Worm (Caenorhabditis elegans): ENCODE data around the gene C12D12.3.

C12D12.3 gene

ce11 chrX:3488993-3489392 is at the start of gene C12D12.3:
Gene C12D12.3 (plus strand): TSS chrX:3489293.
- TF ChIP-seq ceh-13 (GFP tag; optimal IDR thresholded peaks at IDR 0.05): no peak
- no peak for TF ChIP-seq tbx-37 (GFP tag; conservative IDR thresholded peaks at IDR 0.05)
- no peak for TF ChIP-seq B0310.2 (tag; optimal IDR thresholded peaks at IDR 0.05)
- TF ChIP-seq pes-1 (GFP tag; IDR thresholded peaks at IDR 0.05): no peak
- TF ChIP-seq tbx-11 (GFP tag; IDR thresholded peaks at IDR 0.05): no peak
- no peak for TF ChIP-seq tra-4 (tag; optimal IDR thresholded peaks at IDR 0.05)
- TF ChIP-seq ceh-36 (tag; optimal IDR thresholded peaks at IDR 0.05): no peak
- no peak for TF ChIP-seq F13C5.2 (tag; optimal IDR thresholded peaks at IDR 0.05)
- TF ChIP-seq hnd-1 (tag; optimal IDR thresholded peaks at IDR 0.05): no peak
- TF ChIP-seq flt-1 (GFP tag; IDR thresholded peaks at IDR 0.05): no peak
- TF ChIP-seq sea-1 (GFP tag; conservative IDR thresholded peaks at IDR 0.05): no peak

DNA sequence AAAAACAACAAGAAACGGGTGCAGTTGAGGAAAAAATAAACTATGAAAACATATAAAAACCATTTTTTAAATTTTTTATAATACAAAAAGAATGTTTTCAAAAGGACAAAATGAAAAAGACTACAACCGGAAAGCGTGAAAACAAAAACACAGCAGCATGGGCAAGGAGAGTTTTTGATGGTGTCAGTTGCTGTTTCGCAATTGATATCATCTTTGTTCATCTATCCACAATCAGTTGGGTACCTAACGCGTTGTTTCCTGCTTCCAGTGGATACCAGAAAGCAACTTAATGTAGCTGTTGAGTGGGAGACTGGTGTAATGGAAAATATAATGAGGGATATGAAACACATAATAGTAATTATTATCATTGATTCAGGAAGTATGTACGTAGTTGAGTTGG is 49.3 kb upstream of the C12D12.3 start:
- TF ChIP-seq F13C5.2 (tag; optimal IDR thresholded peaks at IDR 0.05) (no peak), B0310.2 (tag; optimal IDR thresholded peaks at IDR 0.05) (no peak), ceh-36 (tag; optimal IDR thresholded peaks at IDR 0.05) (no peak), flt-1 (GFP tag; IDR thresholded peaks at IDR 0.05) (no peak), tbx-37 (GFP tag; conservative IDR thresholded peaks at IDR 0.05) (no peak), hnd-1 (tag; optimal IDR thresholded peaks at IDR 0.05) (no peak), sea-1 (GFP tag; conservative IDR thresholded peaks at IDR 0.05) (no peak), pes-1 (GFP tag; IDR thresholded peaks at IDR 0.05) (no peak), tra-4 (tag; optimal IDR thresholded peaks at IDR 0.05) (no peak), ama-1 (optimal IDR thresholded peaks at IDR 0.05) (no peak), ceh-13 (GFP tag; optimal IDR thresholded peaks at IDR 0.05) (no peak), ets-7 (tag; optimal IDR thresholded peaks at IDR 0.05) (no peak), aly-1 (tag; optimal IDR thresholded peaks at IDR 0.05) (no peak), scrt-1 (GFP tag; IDR thresholded peaks at IDR 0.05) (no peak), tbx-11 (GFP tag; IDR thresholded peaks at IDR 0.05) (no peak), hmbx-1 (tag; optimal IDR thresholded peaks at IDR 0.05) (no peak), hmg-4 (GFP tag; optimal IDR thresholded peaks at IDR 0.05) (no peak)

DNA sequence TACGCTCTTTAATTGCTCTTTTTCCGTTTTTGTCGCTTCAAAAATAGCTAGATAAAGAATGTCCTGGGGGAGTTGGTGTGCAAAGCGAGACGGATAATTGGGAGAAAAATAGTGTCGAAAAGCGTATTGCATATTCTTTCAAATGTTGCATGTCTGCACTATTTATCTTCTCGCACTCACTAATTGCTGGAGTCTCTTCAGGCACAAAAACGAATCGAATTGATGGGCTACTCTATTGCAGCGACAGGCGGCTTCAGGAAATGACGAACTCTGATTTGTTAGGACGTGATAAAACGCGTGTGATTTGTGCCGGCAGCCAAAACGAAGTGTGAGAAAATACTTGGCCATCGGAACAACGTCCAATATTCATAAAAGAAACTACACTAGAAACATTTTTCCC is 48.8 kb upstream of the C12D12.3 start:
- TF ChIP-seq hmbx-1 (tag; optimal IDR thresholded peaks at IDR 0.05): no peak
- TF ChIP-seq B0310.2 (tag; optimal IDR thresholded peaks at IDR 0.05): no peak
- no peak for TF ChIP-seq pes-1 (GFP tag; IDR thresholded peaks at IDR 0.05)
- no peak for TF ChIP-seq ceh-36 (tag; optimal IDR thresholded peaks at IDR 0.05)
- no peak for TF ChIP-seq tbx-11 (GFP tag; IDR thresholded peaks at IDR 0.05)
- no peak for TF ChIP-seq hmg-4 (GFP tag; optimal IDR thresholded peaks at IDR 0.05)
- no peak for TF ChIP-seq ama-1 (optimal IDR thresholded peaks at IDR 0.05)
- TF ChIP-seq tbx-37 (GFP tag; conservative IDR thresholded peaks at IDR 0.05): no peak

- TF ChIP-seq ama-1 (optimal IDR thresholded peaks at IDR 0.05) (no peak), F13C5.2 (tag; optimal IDR thresholded peaks at IDR 0.05) (no peak), scrt-1 (GFP tag; IDR thresholded peaks at IDR 0.05) (no peak), ets-7 (tag; optimal IDR thresholded peaks at IDR 0.05) (no peak), hmbx-1 (tag; optimal IDR thresholded peaks at IDR 0.05) (no peak), hmg-4 (GFP tag; optimal IDR thresholded peaks at IDR 0.05) (no peak), flt-1 (GFP tag; IDR thresholded peaks at IDR 0.05) (no peak), aly-1 (tag; optimal IDR thresholded peaks at IDR 0.05) (no peak), ceh-13 (GFP tag; optimal IDR thresholded peaks at IDR 0.05) (no peak)
These were observed 47.6 kb upstream of the C12D12.3 start, which contains the start of gene ZK813.3 for ce11 chrX:3441539-3441938. Gene ZK813.3 (plus strand): TSS chrX:3441839.

DNA sequence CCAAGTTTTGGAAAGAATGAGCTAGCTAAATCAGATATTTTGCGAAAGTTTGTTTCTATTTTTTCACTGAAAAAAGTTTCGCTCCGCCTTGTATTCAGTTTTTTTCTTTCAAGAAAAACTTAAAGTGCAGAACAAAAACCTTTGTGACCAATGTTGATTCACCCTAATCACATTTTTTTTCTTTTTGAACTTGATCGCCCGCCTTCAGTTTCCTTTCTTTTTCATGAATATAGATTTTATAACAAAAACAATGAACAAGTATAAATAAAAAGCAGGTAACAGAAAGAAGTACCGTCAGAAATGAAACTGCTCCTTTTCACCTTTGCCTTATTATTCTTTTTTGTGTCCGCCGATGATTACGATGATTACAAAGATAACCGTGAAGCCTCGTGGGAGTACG is 45.6 kb upstream of the C12D12.3 start, which contains the start of gene ZK813.2:
Gene ZK813.2, plus strand, starts transcription at position 301 of the 400 bp plus-strand sequence.
- no peak for TF ChIP-seq sea-1 (GFP tag; conservative IDR thresholded peaks at IDR 0.05)
- TF ChIP-seq pes-1 (GFP tag; IDR thresholded peaks at IDR 0.05): no peak
- TF ChIP-seq B0310.2 (tag; optimal IDR thresholded peaks at IDR 0.05): no peak
- no peak for TF ChIP-seq tbx-37 (GFP tag; conservative IDR thresholded peaks at IDR 0.05)
- no peak for TF ChIP-seq ceh-36 (tag; optimal IDR thresholded peaks at IDR 0.05)
- no peak for TF ChIP-seq hmbx-1 (tag; optimal IDR thresholded peaks at IDR 0.05)
- TF ChIP-seq tra-4 (tag; optimal IDR thresholded peaks at IDR 0.05): no peak
- TF ChIP-seq F13C5.2 (tag; optimal IDR thresholded peaks at IDR 0.05): no peak
- TF ChIP-seq scrt-1 (GFP tag; IDR thresholded peaks at IDR 0.05): no peak
- no peak for TF ChIP-seq ets-7 (tag; optimal IDR thresholded peaks at IDR 0.05)
- TF ChIP-seq hmg-4 (GFP tag; optimal IDR thresholded peaks at IDR 0.05): no peak
- no peak for TF ChIP-seq ceh-13 (GFP tag; optimal IDR thresholded peaks at IDR 0.05)
- TF ChIP-seq aly-1 (tag; optimal IDR thresholded peaks at IDR 0.05): no peak
- TF ChIP-seq ama-1 (optimal IDR thresholded peaks at IDR 0.05): no peak
- TF ChIP-seq flt-1 (GFP tag; IDR thresholded peaks at IDR 0.05): no peak
- no peak for TF ChIP-seq tbx-11 (GFP tag; IDR thresholded peaks at IDR 0.05)
- no peak for TF ChIP-seq hnd-1 (tag; optimal IDR thresholded peaks at IDR 0.05)

DNA sequence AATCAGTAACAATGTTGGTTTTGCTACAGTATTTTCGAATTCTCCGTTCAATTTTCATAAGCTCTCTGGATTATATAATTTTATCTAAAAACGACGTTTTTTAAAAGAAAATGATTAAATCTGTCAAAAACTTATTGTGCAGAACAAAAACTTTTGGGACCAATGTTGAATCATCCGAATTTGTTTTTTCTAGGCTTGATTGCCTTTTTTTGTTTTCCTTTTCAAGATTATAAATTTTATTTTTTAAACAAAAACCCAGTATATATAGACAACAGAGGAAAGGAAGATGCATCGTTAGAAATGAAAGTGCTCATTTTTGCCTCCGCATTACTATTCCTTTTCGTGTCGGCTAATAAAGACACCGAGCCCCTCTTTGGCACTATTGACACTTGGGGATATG is 44.6 kb upstream of the C12D12.3 start, which contains the start of gene ZK813.7:
Gene ZK813.7, plus strand, starts transcription at position 301 of the 400 bp plus-strand sequence.
- TF ChIP-seq ama-1 (optimal IDR thresholded peaks at IDR 0.05): no peak
- no peak for TF ChIP-seq hnd-1 (tag; optimal IDR thresholded peaks at IDR 0.05)
- TF ChIP-seq F13C5.2 (tag; optimal IDR thresholded peaks at IDR 0.05): no peak
- TF ChIP-seq hmbx-1 (tag; optimal IDR thresholded peaks at IDR 0.05): no peak
- TF ChIP-seq tbx-11 (GFP tag; IDR thresholded peaks at IDR 0.05): no peak
- TF ChIP-seq hmg-4 (GFP tag; optimal IDR thresholded peaks at IDR 0.05): no peak
- TF ChIP-seq scrt-1 (GFP tag; IDR thresholded peaks at IDR 0.05): no peak
- no peak for TF ChIP-seq aly-1 (tag; optimal IDR thresholded peaks at IDR 0.05)
- no peak for TF ChIP-seq ets-7 (tag; optimal IDR thresholded peaks at IDR 0.05)
- no peak for TF ChIP-seq sea-1 (GFP tag; conservative IDR thresholded peaks at IDR 0.05)
- TF ChIP-seq pes-1 (GFP tag; IDR thresholded peaks at IDR 0.05): no peak
- TF ChIP-seq tbx-37 (GFP tag; conservative IDR thresholded peaks at IDR 0.05): no peak
- TF ChIP-seq tra-4 (tag; optimal IDR thresholded peaks at IDR 0.05): no peak
- TF ChIP-seq flt-1 (GFP tag; IDR thresholded peaks at IDR 0.05): no peak
- TF ChIP-seq ceh-36 (tag; optimal IDR thresholded peaks at IDR 0.05): no peak
- no peak for TF ChIP-seq B0310.2 (tag; optimal IDR thresholded peaks at IDR 0.05)
- no peak for TF ChIP-seq ceh-13 (GFP tag; optimal IDR thresholded peaks at IDR 0.05)

- TF ChIP-seq tra-4 (tag; optimal IDR thresholded peaks at IDR 0.05) (no peak), tbx-11 (GFP tag; IDR thresholded peaks at IDR 0.05) (no peak), F13C5.2 (tag; optimal IDR thresholded peaks at IDR 0.05) (no peak), hnd-1 (tag; optimal IDR thresholded peaks at IDR 0.05) (no peak), B0310.2 (tag; optimal IDR thresholded peaks at IDR 0.05) (no peak), ets-7 (tag; optimal IDR thresholded peaks at IDR 0.05) (no peak), flt-1 (GFP tag; IDR thresholded peaks at IDR 0.05) (no peak)
These were observed 43.1 kb upstream of the C12D12.3 start, which contains the start of gene ZK813.1 for ce11 chrX:3446011-3446410. Gene ZK813.1 (plus strand): TSS chrX:3446311.
